Fruit fly (Drosophila melanogaster) whole organism, pupa: Measurements from ENCODE around the gene CG13898.

Experiments
- CG10348 ChIP-seq: fragments of 200-800 bp; sonication (Bioruptor generic); IDR thresholded peaks from 2 replicates; pipeline ENCODE4 v1.3.6; 2022; ENCODE audit warnings: missing biosample characterization, missing genetic modification characterization
- CG14655 ChIP-seq: fragments of 200-800 bp; sonication (Bioruptor generic); optimal IDR thresholded peaks from 3 replicates; lab custom pipeline; 2017; ENCODE audit warnings: mild to moderate bottlenecking, missing biosample characterization, missing genetic modification reagents, missing genetic modification characterization
- CG15710 ChIP-seq: fragments of 200-800 bp; sonication (Bioruptor generic); optimal IDR thresholded peaks from 2 replicates; lab custom pipeline; 2018; ENCODE audit warnings: missing biosample characterization, mild to moderate bottlenecking, missing genetic modification characterization, moderate library complexity
- CG17806 ChIP-seq: fragments of 200-800 bp; sonication (Bioruptor generic); optimal IDR thresholded peaks from 2 replicates; lab custom pipeline; 2018; ENCODE audit warnings: missing biosample characterization, mild to moderate bottlenecking, missing genetic modification characterization, moderate library complexity
- CG34367 ChIP-seq: fragments of 200-800 bp; sonication (Bioruptor generic); optimal IDR thresholded peaks from 2 replicates; lab custom pipeline; 2018; ENCODE audit warnings: missing biosample characterization, mild to moderate bottlenecking, missing genetic modification characterization
- CG4496 ChIP-seq: fragments of 200-800 bp; sonication (Bioruptor generic); IDR thresholded peaks from 3 replicates; pipeline ENCODE4 v1.3.6; 2022; ENCODE audit warnings: missing biosample characterization, missing genetic modification characterization
- CG8159 ChIP-seq: fragments of 200-800 bp; sonication (Bioruptor generic); optimal IDR thresholded peaks from 3 replicates; lab custom pipeline; 2018; ENCODE audit warnings: missing biosample characterization, mild to moderate bottlenecking, missing genetic modification characterization, moderate library complexity
- CG8301 ChIP-seq: fragments of 200-800 bp; sonication (Bioruptor generic); optimal IDR thresholded peaks from 2 replicates; lab custom pipeline; 2018; ENCODE audit warnings: missing biosample characterization, mild to moderate bottlenecking, missing genetic modification characterization
- EcR ChIP-seq: fragments of 200-800 bp; sonication (Bioruptor generic); optimal IDR thresholded peaks from 3 replicates; lab custom pipeline; 2019; ENCODE audit warnings: missing biosample characterization, missing genetic modification characterization, mild to moderate bottlenecking, moderate library complexity, missing genetic modification reagents
- Ets98B ChIP-seq: fragments of 200-800 bp; sonication (Bioruptor generic); IDR thresholded peaks from 2 replicates; pipeline ENCODE4 v1.3.6; 2022; ENCODE audit warnings: missing biosample characterization, missing genetic modification characterization
- Pif1A ChIP-seq: fragments of 200-800 bp; sonication (Bioruptor generic); optimal IDR thresholded peaks from 3 replicates; lab custom pipeline; 2016; ENCODE audit warnings: missing biosample characterization, missing genetic modification characterization
- Pif1B ChIP-seq: fragments of 200-800 bp; sonication (Bioruptor generic); optimal IDR thresholded peaks from 3 replicates; lab custom pipeline; 2016; ENCODE audit warnings: missing biosample characterization, missing genetic modification characterization
- gl ChIP-seq: fragments of 200-800 bp; sonication (Bioruptor generic); optimal IDR thresholded peaks from 2 replicates; lab custom pipeline; 2018; ENCODE audit warnings: missing biosample characterization, mild to moderate bottlenecking, missing genetic modification characterization
- rn ChIP-seq: fragments of 200-800 bp; sonication (Bioruptor generic); IDR thresholded peaks from 2 replicates; pipeline ENCODE4 v1.3.6; 2022; ENCODE audit warnings: missing biosample characterization, missing genetic modification characterization

DNA sequence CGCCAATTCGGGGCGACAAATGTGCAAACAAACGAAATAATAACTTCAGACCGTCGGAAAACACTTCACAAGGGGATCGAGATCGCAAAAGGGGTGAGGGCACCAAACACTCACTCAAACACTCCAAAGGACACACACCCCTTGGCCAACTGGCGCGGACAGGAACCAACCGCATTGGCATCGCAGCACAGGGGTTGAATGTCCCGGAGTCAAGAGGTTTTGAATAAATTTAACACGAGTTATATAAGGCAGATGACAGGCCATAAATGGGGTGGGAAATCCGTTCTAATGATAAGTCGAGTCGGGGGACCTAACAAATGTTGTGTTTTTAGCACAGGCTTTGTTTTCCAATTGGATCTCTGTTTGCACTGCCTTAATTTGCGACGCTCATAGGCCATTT, 21.3 kb downstream of the CG13898 start:
- TF ChIP-seq rn (GFP tag; lab: Robert Waterston, UW) (no peak), CG14655 (no peak), Pif1B (GFP tag; lab: Kevin White, UChicago) (no peak), CG8159 (no peak), CG10348 (GFP tag; lab: Robert Waterston, UW) (no peak), CG8301 (no peak), CG17806 (tag; lab: Kevin White, UChicago) (no peak), CG4496 (GFP tag; lab: Robert Waterston, UW) (no peak), Pif1A (no peak), gl (tag; lab: Kevin White, UChicago) (no peak), CG34367 (tag; lab: Kevin White, UChicago) (no peak), EcR (GFP tag; lab: Kevin White, UChicago) (no peak), Ets98B (GFP tag; lab: Robert Waterston, UW) (no peak), CG15710 (tag; lab: Kevin White, UChicago) (no peak)
